Fruit fly (Drosophila melanogaster) whole organism, adult: Measurements from ENCODE around the gene Cpr72Ec.
A peak's percentile ranks its signal among the peaks of the same experiment; 100 is the strongest.

Experiments used
- CG11617 ChIP-seq: fragments of 200-800 bp; sonication (Bioruptor generic); optimal IDR thresholded peaks from 2 replicates; lab custom pipeline; 2017; ENCODE audit warnings: mild to moderate bottlenecking, missing biosample characterization, missing genetic modification reagents, missing genetic modification characterization
- CG12768 ChIP-seq: fragments of 200-800 bp; sonication (Bioruptor generic); optimal IDR thresholded peaks from 2 replicates; lab custom pipeline; 2017; ENCODE audit warnings: missing biosample characterization, missing genetic modification characterization, mild to moderate bottlenecking, moderate library complexity, missing genetic modification reagents
- CG14711 ChIP-seq: fragments of 200-800 bp; sonication (Bioruptor generic); optimal IDR thresholded peaks from 2 replicates; lab custom pipeline; 2018; ENCODE audit warnings: missing biosample characterization, mild to moderate bottlenecking, missing genetic modification characterization, moderate library complexity
- CG1620 ChIP-seq: fragments of 200-800 bp; sonication (Bioruptor generic); optimal IDR thresholded peaks from 2 replicates; lab custom pipeline; 2016; ENCODE audit warnings: missing biosample characterization, missing genetic modification characterization
- CG33017 ChIP-seq: fragments of 200-800 bp; sonication (Bioruptor generic); optimal IDR thresholded peaks from 2 replicates; lab custom pipeline; 2018; ENCODE audit warnings: missing biosample characterization, mild to moderate bottlenecking, missing genetic modification characterization, moderate library complexity
- CG5204 ChIP-seq: fragments of 200-800 bp; sonication (Bioruptor generic); optimal IDR thresholded peaks from 2 replicates; lab custom pipeline; 2016; ENCODE audit warnings: missing biosample characterization, missing genetic modification characterization
- CG7045 ChIP-seq: fragments of 200-800 bp; sonication (Bioruptor generic); optimal IDR thresholded peaks from 2 replicates; lab custom pipeline; 2017; ENCODE audit warnings: missing biosample characterization, mild to moderate bottlenecking, missing genetic modification characterization
- CG7101 ChIP-seq: fragments of 200-800 bp; sonication (Bioruptor generic); optimal IDR thresholded peaks from 2 replicates; lab custom pipeline; 2018; ENCODE audit warnings: missing biosample characterization, mild to moderate bottlenecking, missing genetic modification characterization, moderate library complexity
- Clk ChIP-seq: fragments of 200-800 bp; sonication (Bioruptor generic); optimal IDR thresholded peaks from 2 replicates; lab custom pipeline; 2017; ENCODE audit warnings: missing biosample characterization, missing genetic modification characterization
- Crg-1 ChIP-seq: fragments of 200-800 bp; sonication (Bioruptor generic); optimal IDR thresholded peaks from 2 replicates; lab custom pipeline; 2016; ENCODE audit warnings: missing biosample characterization, missing genetic modification characterization
- Hr96 ChIP-seq: fragments of 200-800 bp; sonication (Bioruptor generic); optimal IDR thresholded peaks from 2 replicates; lab custom pipeline; 2016; ENCODE audit warnings: missing biosample characterization, missing genetic modification characterization
- Mnt ChIP-seq: fragments of 200-800 bp; sonication (Bioruptor generic); optimal IDR thresholded peaks from 2 replicates; lab custom pipeline; 2016; ENCODE audit warnings: missing biosample characterization, mild to moderate bottlenecking, missing genetic modification characterization
- bab1 ChIP-seq: fragments of 200-800 bp; sonication (Bioruptor generic); optimal IDR thresholded peaks from 3 replicates; lab custom pipeline; 2019; ENCODE audit warnings: missing biosample characterization, mild to moderate bottlenecking, missing genetic modification characterization, moderate library complexity
- cic ChIP-seq: fragments of 200-800 bp; sonication (Bioruptor generic); optimal IDR thresholded peaks from 2 replicates; lab custom pipeline; 2017; ENCODE audit warnings: missing biosample characterization, mild to moderate bottlenecking, missing genetic modification characterization, moderate library complexity
- cnc ChIP-seq, 2 experiments: fragments of >200 bp; optimal IDR thresholded peaks; 2 replicates each; lab custom pipeline; 2017
- kay ChIP-seq: fragments of 200-800 bp; sonication (Bioruptor generic); peaks from one replicate; lab custom pipeline; 2016; ENCODE audit warnings: missing biosample characterization, missing genetic modification characterization, borderline replicate concordance
- ovo ChIP-seq: fragments of 200-800 bp; sonication (Bioruptor generic); optimal IDR thresholded peaks from 2 replicates; lab custom pipeline; 2016; ENCODE audit warnings: missing biosample characterization, missing genetic modification characterization
- pad ChIP-seq: fragments of 200-800 bp; sonication (Bioruptor generic); optimal IDR thresholded peaks from 3 replicates; lab custom pipeline; 2017; ENCODE audit warnings: missing biosample characterization, missing genetic modification characterization, mild to moderate bottlenecking, moderate library complexity, missing genetic modification reagents
- tj ChIP-seq: fragments of 200-800 bp; sonication (Bioruptor generic); optimal IDR thresholded peaks from 3 replicates; lab custom pipeline; 2017; ENCODE audit warnings: missing biosample characterization, mild to moderate bottlenecking, missing genetic modification characterization, moderate library complexity
- toe ChIP-seq: fragments of 200-800 bp; sonication (Bioruptor generic); optimal IDR thresholded peaks from 2 replicates; lab custom pipeline; 2016; ENCODE audit warnings: missing biosample characterization, missing genetic modification characterization

Gene Cpr72Ec

DNA sequence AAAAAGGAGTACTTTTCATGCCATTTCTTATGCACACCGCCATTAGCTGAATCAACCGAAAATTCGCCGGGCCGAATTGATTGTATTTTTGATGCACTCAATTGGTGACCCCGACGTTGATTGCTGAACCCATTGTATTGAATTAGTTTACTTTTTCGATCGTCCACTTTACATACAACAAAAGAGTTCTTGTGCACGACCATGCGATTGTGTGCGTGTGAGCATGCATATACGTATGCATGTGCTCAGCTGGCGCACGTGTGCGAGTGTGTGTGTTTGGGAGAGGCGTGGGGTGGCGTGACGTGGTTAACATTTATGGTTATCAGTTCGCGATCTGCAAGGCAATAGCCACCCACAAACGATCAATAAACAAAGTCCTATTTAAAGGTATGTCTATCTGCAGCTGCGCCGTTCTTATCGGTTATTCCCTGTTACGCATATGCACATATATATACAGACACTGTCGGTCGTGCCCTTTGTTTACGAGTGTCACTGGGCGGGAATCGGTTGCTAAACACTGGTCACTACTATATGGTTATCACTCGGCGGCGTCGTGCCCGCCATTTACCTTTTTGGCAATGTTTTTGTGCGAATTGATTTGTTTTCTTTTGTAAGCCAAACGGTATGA, 18.2 kb upstream of the Cpr72Ec start:
- TF ChIP-seq CG7101 (tag; lab: Kevin White, UChicago), result peak; percentile 42
- peak; percentile 45 for TF ChIP-seq pad (GFP tag; lab: Kevin White, UChicago)
- TF ChIP-seq CG7045 (GFP tag; lab: Kevin White, UChicago), result peak; percentile 50
- no peak for TF ChIP-seq CG11617
- no peak for TF ChIP-seq Clk
- TF ChIP-seq cnc (optimal IDR thresholded peaks at IDR 0.05; lab: Kevin White, UChicago), result no peak
- no peak for TF ChIP-seq ovo (GFP tag; lab: Kevin White, UChicago)
- TF ChIP-seq CG12768, result peak; percentile 54
- TF ChIP-seq CG33017 (tag; lab: Kevin White, UChicago), result peak; percentile 27
- TF ChIP-seq Hr96, result no peak
- TF ChIP-seq bab1 (GFP tag; lab: Kevin White, UChicago), result peak; percentile 86
- TF ChIP-seq toe, result no peak
- no peak for TF ChIP-seq CG14711 (tag; lab: Kevin White, UChicago)
- TF ChIP-seq tj (GFP tag; lab: Kevin White, UChicago), result peak; percentile 24
- TF ChIP-seq CG5204 (GFP tag; lab: Kevin White, UChicago), result no peak
- peak; percentile 89 for TF ChIP-seq kay (GFP tag; lab: Kevin White, UChicago)
- peak; percentile 96 for TF ChIP-seq Mnt (GFP tag; lab: Kevin White, UChicago)
- TF ChIP-seq cic (GFP tag; lab: Kevin White, UChicago), result peak; percentile 93
- no peak for TF ChIP-seq Crg-1 (GFP tag; lab: Kevin White, UChicago)
- TF ChIP-seq CG1620 (GFP tag; lab: Kevin White, UChicago), result peak; percentile 3

DNA sequence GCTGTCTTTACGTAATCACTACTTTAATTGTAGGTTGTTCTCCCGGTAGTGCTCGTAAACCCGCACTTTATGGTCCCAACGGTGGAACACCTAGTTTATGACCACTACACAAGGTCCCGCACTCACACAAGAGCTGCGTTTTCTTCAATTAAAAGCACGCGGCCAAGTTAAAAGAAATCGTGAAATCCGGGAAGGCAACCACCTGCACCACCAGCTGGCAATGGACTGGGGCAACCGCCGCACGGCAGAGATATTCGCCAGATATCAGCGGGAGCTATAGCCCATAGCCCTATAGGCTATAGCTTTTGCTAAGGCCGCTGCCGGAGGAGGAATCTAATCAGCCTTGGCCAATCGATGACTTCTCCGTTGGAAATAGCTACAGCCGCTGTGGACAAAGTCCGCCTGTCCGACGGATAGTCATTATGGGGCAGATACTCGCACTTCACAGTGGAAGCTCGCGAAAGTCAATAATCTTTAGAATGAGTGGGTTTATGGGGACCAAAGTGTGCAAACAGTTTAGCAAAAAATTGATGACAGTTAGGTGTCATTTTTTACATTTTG, 17.1 kb upstream of the Cpr72Ec start:
- TF ChIP-seq Hr96 (peak; percentile 27), kay (GFP tag; lab: Kevin White, UChicago) (peak; percentile 70), CG12768 (peak; percentile 39), CG1620 (GFP tag; lab: Kevin White, UChicago) (no peak), Mnt (GFP tag; lab: Kevin White, UChicago) (peak; percentile 59), cic (GFP tag; lab: Kevin White, UChicago) (peak; percentile 84), Clk (no peak), bab1 (GFP tag; lab: Kevin White, UChicago) (no peak), Crg-1 (GFP tag; lab: Kevin White, UChicago) (no peak)

DNA sequence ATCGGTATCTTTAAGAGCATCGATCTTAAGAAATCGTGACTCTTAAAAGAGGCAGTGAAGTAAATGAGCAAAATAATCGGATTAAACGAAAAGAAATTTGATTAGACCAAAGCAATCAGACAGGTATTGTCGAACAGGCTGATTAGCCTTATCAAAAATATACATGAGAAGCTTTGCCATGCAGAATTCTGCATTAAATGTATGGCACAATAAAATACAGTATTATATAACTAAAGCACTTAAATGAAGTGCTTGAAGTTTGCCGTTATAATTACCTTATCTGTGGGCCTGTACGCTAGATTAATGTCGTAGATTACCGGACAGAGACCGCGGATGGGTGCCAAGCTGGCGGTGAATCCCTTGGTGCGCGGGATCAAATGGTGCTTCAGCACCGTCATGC, 15.9 kb upstream of the Cpr72Ec start:
- TF ChIP-seq CG1620 (GFP tag; lab: Kevin White, UChicago), result no peak
- TF ChIP-seq CG12768, result no peak
- peak; percentile 44 for TF ChIP-seq ovo (GFP tag; lab: Kevin White, UChicago)
- no peak for TF ChIP-seq Mnt (GFP tag; lab: Kevin White, UChicago)
- TF ChIP-seq kay (GFP tag; lab: Kevin White, UChicago), result peak; percentile 50

DNA sequence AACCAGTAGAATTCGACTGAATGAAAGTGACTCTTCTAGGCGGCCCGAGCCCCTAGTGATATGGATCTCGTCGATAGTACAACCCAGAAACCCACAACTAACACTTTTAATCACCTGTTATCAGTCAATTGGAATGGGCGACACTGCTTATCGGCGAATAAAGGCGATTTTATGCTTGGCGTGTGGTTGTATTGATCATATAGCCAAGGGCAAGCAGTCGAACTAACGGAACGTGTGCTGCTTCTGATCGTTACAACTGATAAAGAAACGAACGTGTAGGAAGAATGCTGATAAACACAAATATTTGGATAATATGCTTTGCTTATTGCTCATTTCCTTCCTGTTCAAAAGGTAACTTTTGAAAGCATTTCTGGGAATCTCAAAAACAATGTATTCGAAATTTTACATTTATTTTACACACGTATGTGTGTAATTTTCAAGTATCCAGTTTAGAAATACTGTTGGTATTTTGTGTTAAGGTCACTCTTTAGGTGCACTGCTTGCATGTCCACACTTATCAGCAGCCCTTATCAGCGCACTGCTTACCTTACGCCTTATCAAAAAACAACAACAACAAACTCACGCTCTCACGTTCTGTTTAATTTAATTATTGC, 14.2 kb upstream of the Cpr72Ec start, which contains the start of gene Agpat4:
Gene Agpat4, minus strand, starts transcription at position 387 of the 614 bp plus-strand sequence.
- TF ChIP-seq Mnt (GFP tag; lab: Kevin White, UChicago) (peak; percentile 3), CG14711 (tag; lab: Kevin White, UChicago) (no peak), tj (GFP tag; lab: Kevin White, UChicago) (no peak), CG33017 (tag; lab: Kevin White, UChicago) (no peak), CG5204 (GFP tag; lab: Kevin White, UChicago) (no peak), CG1620 (GFP tag; lab: Kevin White, UChicago) (no peak), bab1 (GFP tag; lab: Kevin White, UChicago) (no peak), ovo (GFP tag; lab: Kevin White, UChicago) (peak; percentile 77), CG7101 (tag; lab: Kevin White, UChicago) (no peak), Crg-1 (GFP tag; lab: Kevin White, UChicago) (no peak), CG12768 (no peak), cnc (optimal IDR thresholded peaks at IDR 0.05; lab: Kevin White, UChicago) (no peak), Hr96 (no peak), CG11617 (no peak), cic (GFP tag; lab: Kevin White, UChicago) (peak; percentile 91), kay (GFP tag; lab: Kevin White, UChicago) (no peak), CG7045 (GFP tag; lab: Kevin White, UChicago) (no peak), toe (no peak), pad (GFP tag; lab: Kevin White, UChicago) (no peak), Clk (no peak)

DNA sequence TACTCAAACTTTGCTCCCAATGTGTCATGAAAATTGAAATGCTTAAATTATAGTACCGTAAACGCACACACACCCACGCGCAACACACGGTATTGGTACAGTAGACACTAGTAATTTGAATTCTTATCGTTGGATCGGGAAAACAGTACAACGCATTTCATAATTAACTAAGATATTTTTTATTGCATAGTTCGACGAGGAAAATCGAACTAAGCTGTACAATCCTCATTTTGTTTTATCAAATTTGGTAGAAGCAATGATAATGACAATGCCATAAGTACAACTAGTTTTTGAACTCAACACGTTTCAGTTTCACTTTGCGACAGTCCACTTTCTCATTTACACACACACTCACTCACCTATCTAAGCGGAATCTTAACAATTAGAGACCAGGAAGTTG, 13.6 kb upstream of the Cpr72Ec start:
- TF ChIP-seq CG14711 (tag; lab: Kevin White, UChicago), result peak; percentile 67
- no peak for TF ChIP-seq Clk
- peak; percentile 62 for TF ChIP-seq kay (GFP tag; lab: Kevin White, UChicago)
- TF ChIP-seq toe, result peak; percentile 73
- TF ChIP-seq bab1 (GFP tag; lab: Kevin White, UChicago), result peak; percentile 75
- TF ChIP-seq Crg-1 (GFP tag; lab: Kevin White, UChicago), result peak; percentile 60
- TF ChIP-seq CG5204 (GFP tag; lab: Kevin White, UChicago), result no peak
- no peak for TF ChIP-seq tj (GFP tag; lab: Kevin White, UChicago)
- TF ChIP-seq CG7101 (tag; lab: Kevin White, UChicago), result peak; percentile 81
- peak; percentile 66 for TF ChIP-seq Hr96
- TF ChIP-seq CG7045 (GFP tag; lab: Kevin White, UChicago), result peak; percentile 38
- peak; percentile 30 for TF ChIP-seq Mnt (GFP tag; lab: Kevin White, UChicago)
- no peak for TF ChIP-seq cic (GFP tag; lab: Kevin White, UChicago)
- peak; percentile 26 for TF ChIP-seq CG1620 (GFP tag; lab: Kevin White, UChicago)
- peak; percentile 78 for TF ChIP-seq CG33017 (tag; lab: Kevin White, UChicago)
- peak; percentile 81 for TF ChIP-seq CG12768
- peak; percentile 41 for TF ChIP-seq pad (GFP tag; lab: Kevin White, UChicago)
- peak; percentile 58 for TF ChIP-seq CG11617
